Worm (Caenorhabditis elegans) whole organism, L1 larva: ENCODE results near the gene decr-1.2.

Experiments used
- C04F5.9 ChIP-seq: sonication (generic microtip); optimal IDR thresholded peaks from 2 replicates; lab custom pipeline; 2016; ENCODE audit warnings: missing genetic modification characterization, missing compliant biosample characterization
- C34B4.2 ChIP-seq: sonication (generic microtip); optimal IDR thresholded peaks from 2 replicates; lab custom pipeline; 2017; ENCODE audit warnings: mild to moderate bottlenecking, missing genetic modification characterization, missing compliant biosample characterization
- F16B12.6 ChIP-seq: fragments of 150-350 bp; optimal IDR thresholded peaks from 2 replicates; lab custom pipeline; 2014; ENCODE audit warnings: missing biosample characterization, missing genetic modification characterization
- Y116A8C.19 ChIP-seq: sonication (generic microtip); optimal IDR thresholded peaks from 2 replicates; lab custom pipeline; 2016; ENCODE audit warnings: missing compliant biosample characterization, missing genetic modification characterization, borderline replicate concordance
- aly-2 ChIP-seq: fragments of 150-350 bp; optimal IDR thresholded peaks from 2 replicates; lab custom pipeline; 2014; ENCODE audit warnings: missing biosample characterization, missing genetic modification characterization
- ama-1 ChIP-seq: fragments of 150-350 bp; optimal IDR thresholded peaks from 2 replicates; lab custom pipeline; 2014
- blmp-1 ChIP-seq: fragments of 150-350 bp; optimal IDR thresholded peaks from 2 replicates; lab custom pipeline; 2014; ENCODE audit warnings: missing biosample characterization, missing genetic modification characterization
- ceh-63 ChIP-seq: fragments of 200-800 bp; sonication (Bioruptor generic); optimal IDR thresholded peaks from 2 replicates; lab custom pipeline; 2018; ENCODE audit warnings: mild to moderate bottlenecking, missing genetic modification characterization, missing compliant biosample characterization
- ceh-8 ChIP-seq: fragments of 200-800 bp; sonication (Bioruptor generic); optimal IDR thresholded peaks from 2 replicates; lab custom pipeline; 2018; ENCODE audit warnings: mild to moderate bottlenecking, missing genetic modification characterization, moderate library complexity, missing compliant biosample characterization
- ceh-82 ChIP-seq, 3 experiments: fragments of 150-350 bp in 1 of 3; sonication (generic microtip) in 2 of 3; optimal IDR thresholded peaks; 2 replicates each; lab custom pipeline; 2014 to 2017; ENCODE audit warnings: missing biosample characterization in 3 of 3, missing genetic modification characterization in 3 of 3
- ceh-90 ChIP-seq: sonication (generic microtip); optimal IDR thresholded peaks from 2 replicates; lab custom pipeline; 2016; ENCODE audit warnings: missing genetic modification characterization, missing compliant biosample characterization
- ces-1 ChIP-seq: fragments of 150-350 bp; optimal IDR thresholded peaks from 2 replicates; lab custom pipeline; 2014; ENCODE audit warnings: missing biosample characterization, missing genetic modification reagents, missing genetic modification characterization
- dpl-1 ChIP-seq, 3 experiments: fragments of 150-350 bp in 2 of 3; sonication (generic microtip) in 1 of 3; optimal IDR thresholded peaks; 2 replicates each; lab custom pipeline; 2014 to 2017; ENCODE audit warnings: missing biosample characterization in 3 of 3, missing genetic modification characterization in 3 of 3, missing genetic modification reagents in 3 of 3
- efl-1 ChIP-seq, 4 experiments: fragments of 150-350 bp; optimal IDR thresholded peaks in 3 of 4; peaks in 1 of 4; 1 replicate in 1 of 4; 2 replicates in 3 of 4; lab custom pipeline; 2014; ENCODE audit warnings: missing biosample characterization in 2 of 4, missing genetic modification characterization in 2 of 4, missing genetic modification reagents in 2 of 4
- efl-3 ChIP-seq: fragments of 200-800 bp; sonication (Bioruptor generic); optimal IDR thresholded peaks from 2 replicates; lab custom pipeline; 2018; ENCODE audit warnings: mild to moderate bottlenecking, missing genetic modification characterization, missing compliant biosample characterization
- elt-2 ChIP-seq: sonication (generic microtip); optimal IDR thresholded peaks from 2 replicates; lab custom pipeline; 2016; ENCODE audit warnings: missing genetic modification characterization, mild to moderate bottlenecking, inconsistent platforms, missing compliant biosample characterization, missing genetic modification reagents
- elt-3 ChIP-seq, 6 experiments: fragments of 150-350 bp in 1 of 6; sonication (generic microtip); optimal IDR thresholded peaks; 2 replicates each; lab custom pipeline; 2017 to 2018; ENCODE audit warnings: missing biosample characterization in 6 of 6, missing genetic modification characterization in 6 of 6, inconsistent platforms in 1 of 6
- ets-5 ChIP-seq: fragments of 200-800 bp; sonication (Bioruptor generic); IDR thresholded peaks from 2 replicates; pipeline ENCODE4 v1.3.6; 2022; ENCODE audit warnings: missing genetic modification characterization, missing compliant biosample characterization
- fkh-10 ChIP-seq: sonication (generic microtip); optimal IDR thresholded peaks from 2 replicates; lab custom pipeline; 2017; ENCODE audit warnings: missing biosample characterization, missing genetic modification reagents, missing genetic modification characterization
- fkh-8 ChIP-seq: sonication (generic microtip); optimal IDR thresholded peaks from 2 replicates; lab custom pipeline; 2016; ENCODE audit warnings: mild to moderate bottlenecking, missing genetic modification characterization, missing compliant biosample characterization
- fos-1 ChIP-seq: fragments of 150-350 bp; optimal IDR thresholded peaks from 2 replicates; lab custom pipeline; 2014; ENCODE audit warnings: missing biosample characterization, missing genetic modification characterization
- hlh-4 ChIP-seq: sonication (generic microtip); optimal IDR thresholded peaks from 2 replicates; lab custom pipeline; 2016; ENCODE audit warnings: mild to moderate bottlenecking, missing genetic modification characterization, missing compliant biosample characterization
- hpl-2 ChIP-seq: fragments of 150-350 bp; optimal IDR thresholded peaks from 2 replicates; lab custom pipeline; 2014; ENCODE audit warnings: missing biosample characterization, missing genetic modification reagents, missing genetic modification characterization
- irx-1 ChIP-seq: sonication (generic microtip); optimal IDR thresholded peaks from 2 replicates; lab custom pipeline; 2016; ENCODE audit warnings: missing genetic modification characterization, missing compliant biosample characterization
- isw-1 ChIP-seq: fragments of 200-800 bp; sonication (Bioruptor generic); IDR thresholded peaks from 2 replicates; pipeline ENCODE4 v1.3.6; 2022; ENCODE audit warnings: missing genetic modification characterization, missing compliant biosample characterization
- lin-35 ChIP-seq, 2 experiments: fragments of 150-350 bp; optimal IDR thresholded peaks; 2 replicates each; lab custom pipeline; 2014; ENCODE audit warnings: missing biosample characterization in 2 of 2, missing genetic modification characterization in 2 of 2, missing genetic modification reagents in 2 of 2
- lin-39 ChIP-seq: fragments of 150-350 bp; optimal IDR thresholded peaks from 2 replicates; lab custom pipeline; 2014; ENCODE audit warnings: missing biosample characterization, missing genetic modification reagents, missing genetic modification characterization
- nhr-11 ChIP-seq: fragments of 150-350 bp; optimal IDR thresholded peaks from 2 replicates; lab custom pipeline; 2014; ENCODE audit warnings: missing biosample characterization, missing genetic modification characterization
- nhr-12 ChIP-seq: sonication (generic microtip); optimal IDR thresholded peaks from 2 replicates; lab custom pipeline; 2017; ENCODE audit warnings: missing biosample characterization, missing genetic modification characterization
- nhr-19 ChIP-seq: fragments of 200-800 bp; sonication (Bioruptor generic); conservative IDR thresholded peaks from 2 replicates; pipeline ENCODE4 v1.3.6; 2022; ENCODE audit warnings: missing genetic modification characterization, missing compliant biosample characterization
- nhr-20 ChIP-seq: sonication (generic microtip); optimal IDR thresholded peaks from 2 replicates; lab custom pipeline; 2016; ENCODE audit warnings: mild to moderate bottlenecking, missing genetic modification characterization, missing compliant biosample characterization
- nhr-237 ChIP-seq: fragments of 150-350 bp; optimal IDR thresholded peaks from 2 replicates; lab custom pipeline; 2014; ENCODE audit warnings: missing biosample characterization, missing genetic modification characterization
- nhr-28 ChIP-seq: fragments of 150-350 bp; optimal IDR thresholded peaks from 2 replicates; lab custom pipeline; 2014; ENCODE audit warnings: missing biosample characterization, missing genetic modification characterization
- nhr-47 ChIP-seq: sonication (generic microtip); optimal IDR thresholded peaks from 2 replicates; lab custom pipeline; 2016; ENCODE audit warnings: mild to moderate bottlenecking, missing genetic modification characterization, moderate library complexity, missing compliant biosample characterization
- nhr-77 ChIP-seq: fragments of 150-350 bp; optimal IDR thresholded peaks from 2 replicates; lab custom pipeline; 2014; ENCODE audit warnings: missing biosample characterization, missing genetic modification characterization
- nhr-90 ChIP-seq: sonication (generic microtip); optimal IDR thresholded peaks from 2 replicates; lab custom pipeline; 2016; ENCODE audit warnings: mild to moderate bottlenecking, missing genetic modification characterization, missing compliant biosample characterization; ENCODE audit not compliant: poor library complexity
- pag-3 ChIP-seq: sonication (generic microtip); optimal IDR thresholded peaks from 2 replicates; lab custom pipeline; 2017; ENCODE audit warnings: missing genetic modification characterization, mild to moderate bottlenecking, missing compliant biosample characterization, antibody characterized with exemption, borderline replicate concordance; ENCODE audit not compliant: insufficient read depth
- pqm-1 ChIP-seq: sonication (generic microtip); optimal IDR thresholded peaks from 3 replicates; lab custom pipeline; 2017; ENCODE audit warnings: missing biosample characterization, missing genetic modification characterization
- rnt-1 ChIP-seq: sonication (generic microtip); optimal IDR thresholded peaks from 2 replicates; lab custom pipeline; 2016; ENCODE audit warnings: mild to moderate bottlenecking, missing genetic modification characterization, moderate library complexity, missing compliant biosample characterization
- snpc-4 ChIP-seq: fragments of 150-350 bp; optimal IDR thresholded peaks from 2 replicates; lab custom pipeline; 2014; ENCODE audit warnings: missing biosample characterization, missing genetic modification characterization
- snu-23 ChIP-seq: sonication (generic microtip); optimal IDR thresholded peaks from 2 replicates; lab custom pipeline; 2016; ENCODE audit warnings: missing genetic modification characterization, missing compliant biosample characterization
- sox-4 ChIP-seq: sonication (generic microtip); optimal IDR thresholded peaks from 2 replicates; lab custom pipeline; 2016; ENCODE audit warnings: missing genetic modification characterization, missing compliant biosample characterization
- sptf-1 ChIP-seq: fragments of 150-350 bp; optimal IDR thresholded peaks from 2 replicates; lab custom pipeline; 2014; ENCODE audit warnings: missing biosample characterization, missing genetic modification characterization
- swsn-7 ChIP-seq: sonication (generic microtip); optimal IDR thresholded peaks from 2 replicates; lab custom pipeline; 2016; ENCODE audit warnings: missing genetic modification characterization, missing compliant biosample characterization
- tbx-2 ChIP-seq: sonication (generic microtip); optimal IDR thresholded peaks from 2 replicates; lab custom pipeline; 2016; ENCODE audit warnings: missing genetic modification characterization, missing compliant biosample characterization
- tlp-1 ChIP-seq: fragments of 150-350 bp; optimal IDR thresholded peaks from 2 replicates; lab custom pipeline; 2014; ENCODE audit warnings: missing biosample characterization, missing genetic modification characterization
- unc-130 ChIP-seq: fragments of 150-350 bp; optimal IDR thresholded peaks from 2 replicates; lab custom pipeline; 2017; ENCODE audit warnings: missing biosample characterization, missing genetic modification characterization, inconsistent platforms
- unc-30 ChIP-seq: sonication (generic microtip); optimal IDR thresholded peaks from 2 replicates; lab custom pipeline; 2017; ENCODE audit warnings: missing biosample characterization, missing genetic modification characterization
- unc-62 ChIP-seq: fragments of 150-350 bp; optimal IDR thresholded peaks from 2 replicates; lab custom pipeline; 2014; ENCODE audit warnings: missing biosample characterization, missing genetic modification reagents, missing genetic modification characterization
- zag-1 ChIP-seq: fragments of 150-350 bp; optimal IDR thresholded peaks from 2 replicates; lab custom pipeline; 2014; ENCODE audit warnings: missing biosample characterization, missing genetic modification characterization
- zip-4 ChIP-seq: fragments of 200-800 bp; sonication (Bioruptor generic); optimal IDR thresholded peaks from 2 replicates; lab custom pipeline; 2018; ENCODE audit warnings: mild to moderate bottlenecking, missing genetic modification characterization, moderate library complexity, missing compliant biosample characterization
- ztf-11 ChIP-seq, 2 experiments: sonication (generic microtip); optimal IDR thresholded peaks; 2 replicates each; lab custom pipeline; 2016 to 2017; ENCODE audit warnings: missing genetic modification characterization in 2 of 2, missing biosample characterization in 1 of 2, missing compliant biosample characterization in 1 of 2
- ztf-4 ChIP-seq: fragments of 150-350 bp; optimal IDR thresholded peaks from 2 replicates; lab custom pipeline; 2014; ENCODE audit warnings: missing biosample characterization, missing genetic modification characterization

decr-1.2 gene

DNA sequence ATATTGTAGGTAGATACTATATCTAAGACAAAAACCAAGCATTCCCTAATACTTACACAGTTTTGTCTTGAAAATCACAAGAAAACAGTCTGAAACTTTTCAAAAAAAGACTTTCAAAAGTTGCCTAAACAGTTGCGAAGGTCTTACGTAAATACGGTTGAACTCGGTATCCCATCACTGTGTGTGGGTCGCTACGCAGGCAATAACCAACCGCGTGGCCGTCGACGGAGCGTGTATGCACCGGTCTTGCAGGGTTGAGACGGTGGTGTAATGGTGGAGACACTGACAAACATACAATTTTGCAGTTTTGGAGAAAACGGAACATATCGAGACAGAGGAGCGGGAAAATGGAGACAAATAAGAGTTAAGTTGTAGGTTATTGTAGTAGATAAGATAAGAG is 15.8 kb downstream of the decr-1.2 start, which contains the start of gene iff-2 (continued):
- peak; percentile 99 for TF ChIP-seq unc-130 (tag; lab: Kevin White, UChicago)
- peak; percentile 95 for TF ChIP-seq sox-4
- TF ChIP-seq aly-2 (tag; lab: Kevin White, UChicago) = peak; percentile 93
- no peak for TF ChIP-seq Y116A8C.19 (tag; lab: Kevin White, UChicago)
- peak; percentile 99 for TF ChIP-seq isw-1 (GFP tag; lab: Robert Waterston, UW)
- TF ChIP-seq rnt-1 (tag; lab: Kevin White, UChicago) = peak; percentile 98
- peak; percentile 94 for TF ChIP-seq elt-2
- TF ChIP-seq nhr-77 = peak; percentile 100
- TF ChIP-seq ceh-63 (GFP tag; lab: Kevin White, UChicago) = no peak
- TF ChIP-seq ama-1 (lab: Kevin White, UChicago) = peak; percentile 91
- peak; percentile 99 for TF ChIP-seq swsn-7 (tag; lab: Kevin White, UChicago)
- TF ChIP-seq irx-1 = peak; percentile 96
- peak; percentile 9 for TF ChIP-seq ceh-90
- peak; percentile 99 for TF ChIP-seq fkh-10 (GFP tag; lab: Kevin White, UChicago)
- TF ChIP-seq unc-30 (tag; lab: Kevin White, UChicago) = no peak
- TF ChIP-seq snu-23 (GFP tag; lab: Kevin White, UChicago) = peak; percentile 100
- TF ChIP-seq fos-1 = peak; percentile 97
- peak; percentile 99 for TF ChIP-seq ztf-4 (tag; lab: Kevin White, UChicago)
- TF ChIP-seq C34B4.2 (tag; lab: Kevin White, UChicago) = peak; percentile 65
- TF ChIP-seq efl-1 (optimal IDR thresholded peaks at IDR 0.05; lab: Kevin White, UChicago) = peak; percentile 98
- TF ChIP-seq efl-1 (GFP tag; optimal IDR thresholded peaks at IDR 0.05 in 1 of 2; lab: Kevin White, UChicago) = peak; percentile 91 to 100
- TF ChIP-seq sptf-1 (tag; lab: Kevin White, UChicago) = no peak
- peak; percentile 77 for TF ChIP-seq efl-3
- TF ChIP-seq dpl-1 (GFP tag; optimal IDR thresholded peaks at IDR 0.05; lab: Kevin White, UChicago) = peak; percentile 94 to 97 (median 95)
- TF ChIP-seq tbx-2 (tag; lab: Kevin White, UChicago) = peak; percentile 99
- peak; percentile 93 for TF ChIP-seq nhr-11 (tag; lab: Kevin White, UChicago)
- TF ChIP-seq ceh-8 = peak; percentile 95
- TF ChIP-seq ces-1 = no peak
- peak; percentile 69 for TF ChIP-seq pag-3
- peak; percentile 91 for TF ChIP-seq zip-4 (GFP tag; lab: Kevin White, UChicago)
- TF ChIP-seq zag-1 = peak; percentile 69
- peak; percentile 99 for TF ChIP-seq nhr-237
- peak; percentile 90 for TF ChIP-seq snpc-4 (tag; lab: Kevin White, UChicago)
- peak; percentile 86 for TF ChIP-seq unc-62 (GFP tag; lab: Kevin White, UChicago)
- TF ChIP-seq ztf-11 (tag; optimal IDR thresholded peaks at IDR 0.05; lab: Kevin White, UChicago) = peak in 1 of 2 experiments; percentile 96
- TF ChIP-seq fkh-8 (tag; lab: Kevin White, UChicago) = peak; percentile 100
- TF ChIP-seq lin-35 (GFP tag; optimal IDR thresholded peaks at IDR 0.05; lab: Kevin White, UChicago) = peak; percentile 97 to 99
- no peak for TF ChIP-seq nhr-28 (tag; lab: Kevin White, UChicago)
- peak; percentile 99 for TF ChIP-seq hpl-2 (GFP tag; lab: Kevin White, UChicago)
- peak; percentile 97 for TF ChIP-seq blmp-1 (tag; lab: Kevin White, UChicago)
- TF ChIP-seq nhr-19 (GFP tag; lab: Robert Waterston, UW) = peak; percentile 99
- peak; percentile 99 for TF ChIP-seq ceh-82 (tag; optimal IDR thresholded peaks at IDR 0.05; lab: Kevin White, UChicago)
- 0 out of 2 replicates have a peak, but pooled peaks have one; percentile 14 for TF ChIP-seq ets-5 (GFP tag; lab: Robert Waterston, UW)
- TF ChIP-seq F16B12.6 (tag; lab: Kevin White, UChicago) = peak; percentile 85
- TF ChIP-seq pqm-1 (tag; lab: Kevin White, UChicago) = peak; percentile 54
- TF ChIP-seq nhr-47 (tag; lab: Kevin White, UChicago) = peak; percentile 99
- TF ChIP-seq hlh-4 (tag; lab: Kevin White, UChicago) = no peak
- no peak for TF ChIP-seq tlp-1 (tag; lab: Kevin White, UChicago)
- TF ChIP-seq lin-39 (tag; lab: Kevin White, UChicago) = peak; percentile 93
- TF ChIP-seq C04F5.9 (tag; lab: Kevin White, UChicago) = peak; percentile 98
- peak; percentile 100 for TF ChIP-seq elt-3 (tag; optimal IDR thresholded peaks at IDR 0.05; lab: Kevin White, UChicago)
- TF ChIP-seq nhr-90 (tag; lab: Kevin White, UChicago) = peak; percentile 99
- no peak for TF ChIP-seq nhr-12 (tag; lab: Kevin White, UChicago)
- TF ChIP-seq nhr-20 (tag; lab: Kevin White, UChicago) = peak; percentile 100
